Worm (Caenorhabditis elegans): Measurements from ENCODE around the gene clec-158.

DNA sequence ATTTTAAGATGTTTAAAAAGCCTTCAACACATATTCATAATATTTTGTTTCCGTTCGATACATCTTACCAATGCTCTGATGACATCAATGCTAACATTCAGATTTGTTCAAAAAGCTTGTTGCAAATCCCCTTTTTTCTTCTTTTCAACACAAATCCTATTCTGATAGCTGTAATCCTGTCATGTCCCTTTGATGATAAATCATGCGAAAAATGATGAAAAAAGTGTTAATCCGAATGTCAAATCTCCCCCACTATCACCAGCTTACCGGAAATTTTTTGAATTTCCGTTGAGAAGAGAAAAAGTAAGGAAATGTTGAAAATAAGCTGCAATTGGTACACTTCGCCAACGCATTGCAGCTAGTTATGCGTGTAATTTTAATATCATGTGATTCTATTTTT, 22.4 kb upstream of the clec-158 start:
- no peak for TF ChIP-seq blmp-1 (tag; optimal IDR thresholded peaks at IDR 0.05; ENCODE audit: insufficient read depth)
- no peak for TF ChIP-seq ztf-1 (GFP tag; conservative IDR thresholded peaks at IDR 0.05)
- TF ChIP-seq nhr-237 (tag; optimal IDR thresholded peaks at IDR 0.05): no peak

Data from whole organism, L2 larva.